Fruit fly (Drosophila melanogaster) whole organism, embryonic: ENCODE results near the gene Ugt37D1.

Source experiments
- Awh ChIP-seq: fragments of 200-800 bp; sonication (Bioruptor generic); IDR thresholded peaks from 2 replicates; pipeline ENCODE4, ENCODE4 v1.3.6; 2022; ENCODE audit warnings: missing biosample characterization, missing genetic modification characterization
- Blimp-1 ChIP-seq: fragments of 200-800 bp; sonication (Bioruptor generic); optimal IDR thresholded peaks from 3 replicates; lab custom pipeline; 2018; ENCODE audit warnings: missing biosample characterization, missing genetic modification characterization, mild to moderate bottlenecking, moderate library complexity, missing genetic modification reagents
- CG11504 ChIP-seq: fragments of 200-800 bp; sonication (Bioruptor generic); optimal IDR thresholded peaks from 3 replicates; lab custom pipeline; 2019; ENCODE audit warnings: missing biosample characterization, mild to moderate bottlenecking, missing genetic modification characterization, moderate library complexity
- CG11723 ChIP-seq: fragments of 200-800 bp; sonication (Bioruptor generic); optimal IDR thresholded peaks from 2 replicates; lab custom pipeline; 2017; ENCODE audit warnings: missing biosample characterization, mild to moderate bottlenecking, missing genetic modification characterization
- CG1233 ChIP-seq: fragments of 200-800 bp; sonication (Bioruptor generic); optimal IDR thresholded peaks from 4 replicates; lab custom pipeline; 2018; ENCODE audit warnings: missing biosample characterization, mild to moderate bottlenecking, missing genetic modification characterization
- CG1603 ChIP-seq: fragments of 200-800 bp; sonication (Bioruptor generic); optimal IDR thresholded peaks from 2 replicates; lab custom pipeline; 2019; ENCODE audit warnings: missing biosample characterization, mild to moderate bottlenecking, missing genetic modification characterization, moderate library complexity
- CG17359 ChIP-seq: fragments of 200-800 bp; sonication (Bioruptor generic); optimal IDR thresholded peaks from 3 replicates; lab custom pipeline; 2018; ENCODE audit warnings: missing biosample characterization, mild to moderate bottlenecking, missing genetic modification characterization, moderate library complexity
- CG18011 ChIP-seq: fragments of 200-800 bp; sonication (Bioruptor generic); optimal IDR thresholded peaks from 2 replicates; lab custom pipeline; 2017; ENCODE audit warnings: missing biosample characterization, missing genetic modification characterization, mild to moderate bottlenecking, moderate library complexity, missing genotype
- CG18599 ChIP-seq: fragments of 200-800 bp; sonication (Bioruptor generic); optimal IDR thresholded peaks from 3 replicates; lab custom pipeline; 2017; ENCODE audit warnings: missing biosample characterization, missing genetic modification characterization, mild to moderate bottlenecking, moderate library complexity, missing genetic modification reagents
- CG2116 ChIP-seq: fragments of 200-800 bp; sonication (Bioruptor generic); optimal IDR thresholded peaks from 3 replicates; lab custom pipeline; 2018; ENCODE audit warnings: missing biosample characterization, mild to moderate bottlenecking, missing genetic modification characterization
- CG2875 ChIP-seq: fragments of 200-800 bp; sonication (Bioruptor generic); optimal IDR thresholded peaks from 2 replicates; lab custom pipeline; 2017; ENCODE audit warnings: missing biosample characterization, mild to moderate bottlenecking, missing genetic modification characterization, missing genetic modification reagents
- CG3281 ChIP-seq: fragments of 200-800 bp; sonication (Bioruptor generic); optimal IDR thresholded peaks from 3 replicates; lab custom pipeline; 2017; ENCODE audit warnings: missing biosample characterization, mild to moderate bottlenecking, missing genetic modification characterization
- CG6683 ChIP-seq: fragments of 200-800 bp; sonication (Bioruptor generic); optimal IDR thresholded peaks from 2 replicates; lab custom pipeline; 2017; ENCODE audit warnings: missing biosample characterization, mild to moderate bottlenecking, missing genetic modification characterization, missing genetic modification reagents
- CG6813 ChIP-seq: fragments of 200-800 bp; sonication (Bioruptor generic); optimal IDR thresholded peaks from 2 replicates; lab custom pipeline; 2017; ENCODE audit warnings: missing biosample characterization, missing genetic modification characterization, mild to moderate bottlenecking, moderate library complexity, missing genetic modification reagents
- CG7372 ChIP-seq: fragments of 200-800 bp; sonication (Bioruptor generic); IDR thresholded peaks from 2 replicates; pipeline ENCODE4 v1.3.6; 2022; ENCODE audit warnings: missing biosample characterization, missing genetic modification characterization
- CG7928 ChIP-seq: fragments of 200-800 bp; sonication (Bioruptor generic); optimal IDR thresholded peaks from 2 replicates; lab custom pipeline; 2017; ENCODE audit warnings: missing biosample characterization, mild to moderate bottlenecking, missing genetic modification characterization
- CG9817 ChIP-seq: fragments of 200-800 bp; sonication (Bioruptor generic); optimal IDR thresholded peaks from 2 replicates; lab custom pipeline; 2018; ENCODE audit warnings: missing biosample characterization, mild to moderate bottlenecking, missing genetic modification characterization, moderate library complexity
- Dad ChIP-seq: fragments of 200-800 bp; sonication (Bioruptor generic); optimal IDR thresholded peaks from 3 replicates; lab custom pipeline; 2016; ENCODE audit warnings: missing biosample characterization, missing genetic modification characterization
- Dip3 ChIP-seq: fragments of 200-800 bp; sonication (Bioruptor generic); optimal IDR thresholded peaks from 3 replicates; lab custom pipeline; 2016; ENCODE audit warnings: missing biosample characterization, missing genetic modification characterization
- Dref ChIP-seq: fragments of 200-800 bp; sonication (Bioruptor generic); IDR thresholded peaks from 2 replicates; pipeline ENCODE4 v1.3.6; 2022; ENCODE audit warnings: missing biosample characterization, missing genetic modification characterization
- E2f1 ChIP-seq: fragments of 200-800 bp; sonication (Bioruptor generic); IDR thresholded peaks from 2 replicates; pipeline ENCODE4 v1.3.6; 2022; ENCODE audit warnings: missing biosample characterization, missing genetic modification characterization
- E2f2 ChIP-seq: fragments of 200-800 bp; sonication (Bioruptor generic); IDR thresholded peaks from 2 replicates; pipeline ENCODE4 v1.3.6; 2022; ENCODE audit warnings: missing biosample characterization, missing genetic modification characterization
- Fer1 ChIP-seq: fragments of 200-800 bp; sonication (Bioruptor generic); optimal IDR thresholded peaks from 2 replicates; lab custom pipeline; 2017; ENCODE audit warnings: missing biosample characterization, mild to moderate bottlenecking, missing genetic modification characterization
- HHEX ChIP-seq: fragments of 200-800 bp; sonication (Bioruptor generic); optimal IDR thresholded peaks from 3 replicates; lab custom pipeline; 2017; ENCODE audit warnings: missing biosample characterization, mild to moderate bottlenecking, missing genetic modification characterization, missing genetic modification reagents
- HLH3B ChIP-seq: fragments of 200-800 bp; sonication (Bioruptor generic); IDR thresholded peaks from 2 replicates; pipeline ENCODE4 v1.3.6; 2022; ENCODE audit warnings: missing biosample characterization, missing genetic modification characterization
- Myb ChIP-seq: fragments of 200-800 bp; sonication (Bioruptor generic); optimal IDR thresholded peaks from 2 replicates; lab custom pipeline; 2016; ENCODE audit warnings: missing biosample characterization, missing genetic modification characterization
- NK7.1 ChIP-seq: fragments of 200-800 bp; sonication (Bioruptor generic); optimal IDR thresholded peaks from 3 replicates; lab custom pipeline; 2016; ENCODE audit warnings: missing biosample characterization, missing genetic modification characterization
- Nf-YA ChIP-seq: fragments of 200-800 bp; sonication (Bioruptor generic); IDR thresholded peaks from 2 replicates; pipeline ENCODE4 v1.3.6; 2022; ENCODE audit warnings: missing biosample characterization, missing genetic modification characterization
- Sox102F ChIP-seq: fragments of 200-800 bp; sonication (Bioruptor generic); optimal IDR thresholded peaks from 2 replicates; lab custom pipeline; 2018; ENCODE audit warnings: missing biosample characterization, mild to moderate bottlenecking, missing genetic modification characterization, moderate library complexity
- Sry-δ ChIP-seq: fragments of 200-800 bp; sonication (Bioruptor generic); optimal IDR thresholded peaks from 2 replicates; lab custom pipeline; 2016; ENCODE audit warnings: missing biosample characterization, missing genetic modification characterization
- Vsx1 ChIP-seq: fragments of 200-800 bp; sonication (Bioruptor generic); optimal IDR thresholded peaks from 2 replicates; lab custom pipeline; 2017; ENCODE audit warnings: missing biosample characterization, mild to moderate bottlenecking, missing genetic modification characterization, missing genetic modification reagents
- bbx ChIP-seq: fragments of 200-800 bp; sonication (Bioruptor generic); IDR thresholded peaks from 2 replicates; pipeline ENCODE4 v1.3.6; 2022; ENCODE audit warnings: missing biosample characterization, missing genetic modification characterization; ENCODE audit not compliant: partially characterized antibody
- cas ChIP-seq: fragments of 200-800 bp; sonication (Bioruptor generic); IDR thresholded peaks from 2 replicates; pipeline ENCODE4 v1.3.6; 2022; ENCODE audit warnings: missing biosample characterization, missing genetic modification characterization
- chif ChIP-seq, 2 experiments: fragments of 200-800 bp; sonication (Bioruptor generic); optimal IDR thresholded peaks; 3 replicates each; lab custom pipeline; 2016; ENCODE audit warnings: missing biosample characterization in 2 of 2, missing genetic modification characterization in 2 of 2
- dimm ChIP-seq: fragments of 200-800 bp; sonication (Bioruptor generic); IDR thresholded peaks from 2 replicates; pipeline ENCODE4 v1.3.6; 2022; ENCODE audit warnings: missing biosample characterization, missing genetic modification characterization
- hbn ChIP-seq: fragments of 200-800 bp; sonication (Bioruptor generic); IDR thresholded peaks from 2 replicates; pipeline ENCODE4 v1.3.6; 2022; ENCODE audit warnings: missing biosample characterization, missing genetic modification characterization; ENCODE audit not compliant: partially characterized antibody
- inv ChIP-seq: fragments of 200-800 bp; sonication (Bioruptor generic); IDR thresholded peaks from 2 replicates; pipeline ENCODE4 v1.3.6; 2022; ENCODE audit warnings: missing biosample characterization, missing genetic modification characterization; ENCODE audit not compliant: partially characterized antibody
- jigr1 ChIP-seq: fragments of 200-800 bp; sonication (Bioruptor generic); IDR thresholded peaks from 3 replicates; pipeline ENCODE4 v1.3.6; 2022; ENCODE audit warnings: missing biosample characterization, missing genetic modification characterization
- kay ChIP-seq: fragments of 200-800 bp; sonication (Bioruptor generic); optimal IDR thresholded peaks from 2 replicates; lab custom pipeline; 2016; ENCODE audit warnings: missing biosample characterization, missing genetic modification characterization
- ken ChIP-seq: fragments of 200-800 bp; sonication (Bioruptor generic); IDR thresholded peaks from 3 replicates; pipeline ENCODE4 v1.3.6; 2022; ENCODE audit warnings: missing biosample characterization, missing genetic modification characterization
- nau ChIP-seq: fragments of 200-800 bp; sonication (Bioruptor generic); optimal IDR thresholded peaks from 3 replicates; lab custom pipeline; 2017; ENCODE audit warnings: missing biosample characterization, mild to moderate bottlenecking, missing genetic modification characterization, missing genetic modification reagents
- pfk ChIP-seq: fragments of 200-800 bp; sonication (Bioruptor generic); optimal IDR thresholded peaks from 2 replicates; lab custom pipeline; 2018; ENCODE audit warnings: missing biosample characterization, mild to moderate bottlenecking, missing genetic modification characterization, moderate library complexity
- pita ChIP-seq: fragments of 200-800 bp; sonication (Bioruptor generic); optimal IDR thresholded peaks from 2 replicates; lab custom pipeline; 2017; ENCODE audit warnings: missing biosample characterization, mild to moderate bottlenecking, missing genetic modification characterization
- rib ChIP-seq: fragments of 200-800 bp; sonication (Bioruptor generic); IDR thresholded peaks from 2 replicates; pipeline ENCODE4 v1.3.6; 2022; ENCODE audit warnings: missing biosample characterization, missing genetic modification characterization
- schlank ChIP-seq: fragments of 200-800 bp; sonication (Bioruptor generic); optimal IDR thresholded peaks from 2 replicates; lab custom pipeline; 2018; ENCODE audit warnings: missing biosample characterization, mild to moderate bottlenecking, missing genetic modification characterization
- scrt ChIP-seq: fragments of 200-800 bp; sonication (Bioruptor generic); optimal IDR thresholded peaks from 2 replicates; lab custom pipeline; 2018; ENCODE audit warnings: missing biosample characterization, mild to moderate bottlenecking, missing genetic modification characterization, moderate library complexity
- sug ChIP-seq: fragments of 200-800 bp; optimal IDR thresholded peaks from 2 replicates; lab custom pipeline; 2019; ENCODE audit warnings: missing biosample characterization, mild to moderate bottlenecking, missing genetic modification characterization, moderate library complexity
- tin ChIP-seq: fragments of 200-800 bp; sonication (Bioruptor generic); optimal IDR thresholded peaks from 3 replicates; lab custom pipeline; 2016; ENCODE audit warnings: missing biosample characterization, missing genetic modification characterization
- tna ChIP-seq: fragments of 200-800 bp; sonication (Bioruptor generic); IDR thresholded peaks from 2 replicates; pipeline ENCODE4 v1.3.6; 2022; ENCODE audit warnings: missing biosample characterization, missing genetic modification characterization; ENCODE audit not compliant: partially characterized antibody
- zen2 ChIP-seq: fragments of 200-800 bp; sonication (Bioruptor generic); IDR thresholded peaks from 3 replicates; pipeline ENCODE4 v1.3.6; 2022; ENCODE audit warnings: missing biosample characterization, missing genetic modification characterization; ENCODE audit not compliant: partially characterized antibody
- zfh2 ChIP-seq: fragments of 200-800 bp; sonication (Bioruptor generic); optimal IDR thresholded peaks from 2 replicates; lab custom pipeline; 2016; ENCODE audit warnings: missing biosample characterization, missing genetic modification characterization

Gene Ugt37D1

DNA sequence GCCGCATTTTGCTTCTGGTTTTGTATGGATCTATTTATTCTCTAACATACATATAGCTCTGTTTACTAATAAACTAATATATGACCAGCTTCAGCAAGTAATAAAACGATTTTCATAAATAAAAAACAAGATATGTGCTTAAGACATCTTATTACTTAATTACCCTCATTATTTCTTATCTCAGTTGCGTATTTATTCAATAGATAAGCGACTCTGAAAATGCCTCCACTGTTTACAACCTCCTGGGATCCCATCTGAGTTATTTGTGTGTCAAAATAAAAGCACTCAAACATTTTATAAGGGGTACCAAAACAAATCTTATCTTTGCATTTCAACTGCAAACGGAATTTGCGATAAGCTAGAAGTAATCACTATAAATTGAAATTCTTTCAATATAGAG, 20.9 kb downstream of the Ugt37D1 start (continued):
- TF ChIP-seq Vsx1 (GFP tag; lab: Kevin White, UChicago) (peak; percentile 62), CG1233 (GFP tag; lab: Kevin White, UChicago) (no peak), sug (tag; lab: Kevin White, UChicago) (peak; percentile 83), CG6813 (GFP tag; lab: Kevin White, UChicago) (peak; percentile 27), CG2875 (GFP tag; lab: Kevin White, UChicago) (no peak), schlank (peak; percentile 10), nau (GFP tag; lab: Kevin White, UChicago) (no peak), Sry-δ (no peak), CG7372 (no peak), tin (GFP tag; lab: Kevin White, UChicago) (no peak), E2f1 (GFP tag; lab: Robert Waterston, UW) (no peak), hbn (GFP tag; lab: Robert Waterston, UW) (no peak), E2f2 (GFP tag; lab: Robert Waterston, UW) (no peak), kay (GFP tag; lab: Kevin White, UChicago) (no peak), Fer1 (GFP tag; lab: Kevin White, UChicago) (peak; percentile 54), dimm (GFP tag; lab: Robert Waterston, UW) (no peak), CG2116 (GFP tag; lab: Kevin White, UChicago) (no peak), HLH3B (GFP tag; lab: Robert Waterston, UW) (no peak), HHEX (GFP tag; lab: Kevin White, UChicago) (peak; percentile 27), Nf-YA (GFP tag; lab: Robert Waterston, UW) (no peak), CG1603 (no peak), Dref (GFP tag; lab: Robert Waterston, UW) (no peak), bbx (GFP tag; lab: Robert Waterston, UW) (no peak), scrt (GFP tag; lab: Kevin White, UChicago) (peak; percentile 54), ken (no peak), CG18599 (GFP tag; lab: Kevin White, UChicago) (peak; percentile 36), CG3281 (GFP tag; lab: Kevin White, UChicago) (peak; percentile 65), CG6683 (no peak), Awh (GFP tag; lab: Robert Waterston, UW) (no peak), CG17359 (peak; percentile 14), zen2 (no peak), pita (GFP tag; lab: Kevin White, UChicago) (no peak), CG18011 (GFP tag; lab: Kevin White, UChicago) (no peak), Sox102F (GFP tag; lab: Kevin White, UChicago) (no peak), CG9817 (tag; lab: Kevin White, UChicago) (no peak), Dad (GFP tag; lab: Kevin White, UChicago) (no peak), CG11504 (tag; lab: Kevin White, UChicago) (no peak), NK7.1 (GFP tag; lab: Kevin White, UChicago) (no peak), cas (GFP tag; lab: Robert Waterston, UW) (no peak), CG11723 (GFP tag; lab: Kevin White, UChicago) (no peak), tna (GFP tag; lab: Robert Waterston, UW) (no peak), Blimp-1 (GFP tag; lab: Kevin White, UChicago) (no peak), pfk (GFP tag; lab: Kevin White, UChicago) (peak; percentile 16), Myb (GFP tag; lab: Kevin White, UChicago) (no peak), inv (GFP tag; lab: Robert Waterston, UW) (no peak), zfh2 (GFP tag; lab: Kevin White, UChicago) (no peak), CG7928 (no peak), chif (GFP tag; optimal IDR thresholded peaks at IDR 0.05; lab: Kevin White, UChicago) (no peak), rib (GFP tag; lab: Robert Waterston, UW) (no peak), Dip3 (GFP tag; lab: Kevin White, UChicago) (no peak), jigr1 (GFP tag; lab: Robert Waterston, UW) (no peak)
